Worm (Caenorhabditis elegans): Measurements from ENCODE around the gene F38H4.3.
A peak's percentile ranks its signal among the peaks of the same experiment; 100 is the strongest.

The F38H4.3 gene

ce11 chrIV:11842121-11842520 is at the start of gene F38H4.3:
Gene F38H4.3 (plus strand): TSS chrIV:11842421.
- no peak for TF ChIP-seq unc-39 (tag; optimal IDR thresholded peaks at IDR 0.05)
- no peak for TF ChIP-seq unc-55 (GFP tag; optimal IDR thresholded peaks at IDR 0.05)
- no peak for TF ChIP-seq Y55F3AM.14 (GFP tag; optimal IDR thresholded peaks at IDR 0.05)
- TF ChIP-seq egl-27 (tag; optimal IDR thresholded peaks at IDR 0.05): no peak
- TF ChIP-seq ztf-11 (tag; optimal IDR thresholded peaks at IDR 0.05): no peak
- no peak for TF ChIP-seq lsy-2 (tag; optimal IDR thresholded peaks at IDR 0.05)
- no peak for TF ChIP-seq zag-1 (tag; optimal IDR thresholded peaks at IDR 0.05)

ce11 chrIV:11792495-11792894 is 49.7 kb upstream of the F38H4.3 start, which contains the start of gene H01G02.3:
Gene H01G02.3 (minus strand): TSS chrIV:11792595.
- TF ChIP-seq zag-1 (tag; optimal IDR thresholded peaks at IDR 0.05) (no peak), nhr-23 (tag; optimal IDR thresholded peaks at IDR 0.05) (no peak), lin-39 (tag; optimal IDR thresholded peaks at IDR 0.05) (no peak), ztf-1 (GFP tag; conservative IDR thresholded peaks at IDR 0.05) (no peak), R02D3.7 (tag; optimal IDR thresholded peaks at IDR 0.05) (no peak), nhr-6 (tag; optimal IDR thresholded peaks at IDR 0.05) (no peak), Y55F3AM.14 (GFP tag; optimal IDR thresholded peaks at IDR 0.05) (no peak), dmd-4 (tag; optimal IDR thresholded peaks at IDR 0.05) (no peak), sma-9 (GFP tag; optimal IDR thresholded peaks at IDR 0.05) (no peak), sma-9 (tag; optimal IDR thresholded peaks at IDR 0.05) (no peak), mab-5 (tag; optimal IDR thresholded peaks at IDR 0.05) (no peak), nhr-11 (tag; optimal IDR thresholded peaks at IDR 0.05) (no peak), ZK546.5 (tag; optimal IDR thresholded peaks at IDR 0.05) (no peak), crh-2 (tag; optimal IDR thresholded peaks at IDR 0.05) (no peak), snpc-4 (tag; optimal IDR thresholded peaks at IDR 0.05) (no peak), nhr-129 (tag; optimal IDR thresholded peaks at IDR 0.05) (no peak), ztf-4 (tag; optimal IDR thresholded peaks at IDR 0.05) (no peak), sma-3 (GFP tag; optimal IDR thresholded peaks at IDR 0.05) (no peak), mbf-1 (tag; optimal IDR thresholded peaks at IDR 0.05) (no peak), sem-4 (tag; optimal IDR thresholded peaks at IDR 0.05) (no peak)

ce11 chrIV:11793170-11793569 is 49.1 kb upstream of the F38H4.3 start:
- TF ChIP-seq mdl-1 (tag; optimal IDR thresholded peaks at IDR 0.05): no peak
- TF ChIP-seq zag-1 (tag; optimal IDR thresholded peaks at IDR 0.05): peak; percentile 18
- TF ChIP-seq unc-55 (GFP tag; optimal IDR thresholded peaks at IDR 0.05): peak; percentile 26

ce11 chrIV:11795964-11796363 is 46.3 kb upstream of the F38H4.3 start:
- TF ChIP-seq zag-1 (tag; optimal IDR thresholded peaks at IDR 0.05): no peak
- TF ChIP-seq unc-62 (GFP tag; optimal IDR thresholded peaks at IDR 0.05): no peak
- TF ChIP-seq F13H6.1 (tag; optimal IDR thresholded peaks at IDR 0.05): no peak
- no peak for TF ChIP-seq dmd-4 (tag; optimal IDR thresholded peaks at IDR 0.05)
- no peak for TF ChIP-seq nhr-129 (tag; optimal IDR thresholded peaks at IDR 0.05)
- TF ChIP-seq gmeb-1 (tag; optimal IDR thresholded peaks at IDR 0.05): no peak
- no peak for TF ChIP-seq elt-3 (tag; optimal IDR thresholded peaks at IDR 0.05)
- TF ChIP-seq alr-1 (tag; optimal IDR thresholded peaks at IDR 0.05): no peak
- TF ChIP-seq nhr-11 (tag; optimal IDR thresholded peaks at IDR 0.05): no peak
- TF ChIP-seq nhr-10 (tag; optimal IDR thresholded peaks at IDR 0.05): no peak
- TF ChIP-seq ceh-82 (tag; optimal IDR thresholded peaks at IDR 0.05): no peak
- no peak for TF ChIP-seq skn-1 (tag; optimal IDR thresholded peaks at IDR 0.05)
- no peak for TF ChIP-seq blmp-1 (tag; optimal IDR thresholded peaks at IDR 0.05; ENCODE audit: insufficient read depth)

- TF ChIP-seq nhr-23 (tag; optimal IDR thresholded peaks at IDR 0.05) (no peak), alr-1 (tag; optimal IDR thresholded peaks at IDR 0.05) (no peak), C34F6.9 (tag; optimal IDR thresholded peaks at IDR 0.05) (no peak), blmp-1 (tag; optimal IDR thresholded peaks at IDR 0.05; ENCODE audit: insufficient read depth) (no peak), F13H6.1 (tag; optimal IDR thresholded peaks at IDR 0.05) (no peak), dmd-4 (tag; optimal IDR thresholded peaks at IDR 0.05) (no peak), aly-2 (tag; optimal IDR thresholded peaks at IDR 0.05) (no peak), lin-13 (GFP tag; optimal IDR thresholded peaks at IDR 0.05) (no peak), ZK546.5 (tag; optimal IDR thresholded peaks at IDR 0.05) (no peak), Y55F3AM.14 (GFP tag; optimal IDR thresholded peaks at IDR 0.05) (no peak), skn-1 (tag; optimal IDR thresholded peaks at IDR 0.05) (no peak), ama-1 (optimal IDR thresholded peaks at IDR 0.05) (no peak), lsy-2 (tag; optimal IDR thresholded peaks at IDR 0.05) (no peak), nhr-12 (tag; optimal IDR thresholded peaks at IDR 0.05) (no peak), ceh-16 (tag; optimal IDR thresholded peaks at IDR 0.05) (no peak), fos-1 (tag; optimal IDR thresholded peaks at IDR 0.05) (no peak), egl-27 (tag; optimal IDR thresholded peaks at IDR 0.05) (no peak), ztf-11 (tag; optimal IDR thresholded peaks at IDR 0.05) (no peak), gmeb-1 (tag; optimal IDR thresholded peaks at IDR 0.05) (no peak), nhr-25 (tag; optimal IDR thresholded peaks at IDR 0.05) (no peak)
Measured at ce11 chrIV:11796818-11797217, 45.4 kb upstream of the F38H4.3 start.
